Worm (Caenorhabditis elegans) whole organism, early embryonic: Measurements from ENCODE around the gene C50A2.7.

Experiments used
- ama-1 ChIP-seq: fragments of 150-350 bp; optimal IDR thresholded peaks from 2 replicates; lab custom pipeline; 2014
- tbx-11 ChIP-seq: fragments of 200-800 bp; sonication (Bioruptor generic); IDR thresholded peaks from 2 replicates; pipeline ENCODE4 v1.3.6; 2022; ENCODE audit warnings: missing genetic modification characterization, missing compliant biosample characterization

- TF ChIP-seq ama-1 (lab: Kevin White, UChicago) (no peak), tbx-11 (no peak)
Observed at ce11 chrIV:1211902-1212301, 48.7 kb downstream of the C50A2.7 start.
